Fruit fly (Drosophila melanogaster): ENCODE data around the gene dpr20.

The dpr20 gene

DNA sequence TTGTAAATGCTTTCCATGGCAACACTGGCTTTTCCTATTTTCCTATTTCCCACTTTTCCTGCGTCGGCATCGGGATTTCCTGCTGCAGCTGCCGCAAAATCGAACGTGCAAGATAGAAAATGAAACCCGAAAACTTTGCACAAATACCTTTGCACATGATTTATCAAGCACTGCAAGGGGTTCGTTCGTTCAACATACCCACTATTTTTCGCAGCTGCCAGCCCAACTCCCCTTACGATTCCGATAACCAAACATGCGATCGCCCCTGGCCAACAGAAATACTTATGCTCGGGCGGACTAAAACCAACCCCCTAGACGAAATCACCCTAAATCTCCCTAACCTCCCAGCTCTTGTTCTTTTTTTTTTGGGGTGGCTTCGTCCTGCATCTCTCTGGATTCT, 44.4 kb upstream of the dpr20 start:
- TF ChIP-seq Hr78 (GFP tag; optimal IDR thresholded peaks at IDR 0.05) (no peak), jim (GFP tag; optimal IDR thresholded peaks at IDR 0.05) (no peak), dmrt93B (GFP tag; optimal IDR thresholded peaks at IDR 0.05) (no peak), N (GFP tag; optimal IDR thresholded peaks at IDR 0.05) (no peak), Sp1 (GFP tag; optimal IDR thresholded peaks at IDR 0.05) (no peak)

- no peak for TF ChIP-seq Dfd (GFP tag; optimal IDR thresholded peaks at IDR 0.05)
Measured at dm6 chr3L:900466-901249, 43.6 kb upstream of the dpr20 start.

- TF ChIP-seq Mio (GFP tag; optimal IDR thresholded peaks at IDR 0.05), result no peak
- no peak for TF ChIP-seq h (GFP tag; optimal IDR thresholded peaks at IDR 0.05)
- no peak for TF ChIP-seq psq (GFP tag; optimal IDR thresholded peaks at IDR 0.05)
- no peak for TF ChIP-seq Dif (GFP tag; optimal IDR thresholded peaks at IDR 0.05; ENCODE audit: partially characterized antibody)
- no peak for TF ChIP-seq usp (GFP tag; optimal IDR thresholded peaks at IDR 0.05)
- no peak for TF ChIP-seq Jra (GFP tag; optimal IDR thresholded peaks at IDR 0.05)
- TF ChIP-seq sv (GFP tag; optimal IDR thresholded peaks at IDR 0.05), result no peak
- no peak for TF ChIP-seq CG32264 (GFP tag; optimal IDR thresholded peaks at IDR 0.05)
- no peak for TF ChIP-seq pan (optimal IDR thresholded peaks at IDR 0.05)
- TF ChIP-seq Hr83 (GFP tag; optimal IDR thresholded peaks at IDR 0.05; ENCODE audit: poor library complexity, severe bottlenecking), result no peak
Measured at dm6 chr3L:899304-899703, 42.3 kb upstream of the dpr20 start.

dm6 chr3L:897080-897479, 40.0 kb upstream of the dpr20 start, which contains the start of gene CG34057:
TSS of gene CG34057 (plus strand) at chr3L:897380.
- no peak for TF ChIP-seq h (GFP tag; optimal IDR thresholded peaks at IDR 0.05)
- TF ChIP-seq Hr83 (GFP tag; optimal IDR thresholded peaks at IDR 0.05; ENCODE audit: poor library complexity, severe bottlenecking), result no peak
- no peak for TF ChIP-seq tai (GFP tag; optimal IDR thresholded peaks at IDR 0.05)
- no peak for TF ChIP-seq Sp1 (GFP tag; optimal IDR thresholded peaks at IDR 0.05)
- no peak for TF ChIP-seq br (GFP tag; optimal IDR thresholded peaks at IDR 0.05)
- TF ChIP-seq CG9705 (GFP tag; optimal IDR thresholded peaks at IDR 0.05), result no peak
- no peak for TF ChIP-seq Hr78 (GFP tag; optimal IDR thresholded peaks at IDR 0.05)
- TF ChIP-seq Jra (GFP tag; optimal IDR thresholded peaks at IDR 0.05), result no peak
- no peak for TF ChIP-seq sage (GFP tag; optimal IDR thresholded peaks at IDR 0.05)
- TF ChIP-seq CrebA (GFP tag; optimal IDR thresholded peaks at IDR 0.05; ENCODE audit: borderline replicate concordance), result no peak

- TF ChIP-seq Dif (GFP tag; optimal IDR thresholded peaks at IDR 0.05; ENCODE audit: partially characterized antibody) (no peak), Myc (optimal IDR thresholded peaks at IDR 0.05) (no peak), fru (GFP tag; optimal IDR thresholded peaks at IDR 0.05) (peak; percentile 98), rgr (GFP tag; optimal IDR thresholded peaks at IDR 0.05) (peak; percentile 97), Hr83 (GFP tag; optimal IDR thresholded peaks at IDR 0.05; ENCODE audit: poor library complexity, severe bottlenecking) (peak; percentile 82), Dfd (GFP tag; optimal IDR thresholded peaks at IDR 0.05) (no peak), OdsH (GFP tag; optimal IDR thresholded peaks at IDR 0.05) (peak; percentile 97), usp (GFP tag; optimal IDR thresholded peaks at IDR 0.05) (no peak), CG9705 (GFP tag; optimal IDR thresholded peaks at IDR 0.05) (peak; percentile 96), Vsx2 (GFP tag; optimal IDR thresholded peaks at IDR 0.05; ENCODE audit: partially characterized antibody) (no peak), Abd-B (GFP tag; optimal IDR thresholded peaks at IDR 0.05) (no peak), Mio (GFP tag; optimal IDR thresholded peaks at IDR 0.05) (peak; percentile 40), dsf (GFP tag; optimal IDR thresholded peaks at IDR 0.05; ENCODE audit: borderline replicate concordance) (peak; percentile 90), Jra (GFP tag; optimal IDR thresholded peaks at IDR 0.05) (peak; percentile 95), Hr78 (GFP tag; optimal IDR thresholded peaks at IDR 0.05) (no peak), dl (GFP tag; optimal IDR thresholded peaks at IDR 0.05; ENCODE audit: insufficient read depth in 1 of 2, partially characterized antibody in 2 of 2) (no peak), br (GFP tag; optimal IDR thresholded peaks at IDR 0.05) (peak; percentile 95), foxo (GFP tag; optimal IDR thresholded peaks at IDR 0.05) (peak; percentile 89 to 97), dmrt93B (GFP tag; optimal IDR thresholded peaks at IDR 0.05) (peak; percentile 95), CG32264 (GFP tag; optimal IDR thresholded peaks at IDR 0.05) (peak; percentile 97), woc (GFP tag; optimal IDR thresholded peaks at IDR 0.05) (peak; percentile 95), tai (GFP tag; optimal IDR thresholded peaks at IDR 0.05) (peak; percentile 84), HLH106 (tag; optimal IDR thresholded peaks at IDR 0.05) (peak; percentile 97), Rel (GFP tag; optimal IDR thresholded peaks at IDR 0.05) (peak; percentile 97), Rel (tag; optimal IDR thresholded peaks at IDR 0.05) (peak; percentile 86), sage (GFP tag; optimal IDR thresholded peaks at IDR 0.05) (peak; percentile 97), pan (optimal IDR thresholded peaks at IDR 0.05) (no peak), Hnf4 (GFP tag; optimal IDR thresholded peaks at IDR 0.05) (peak; percentile 96), GATAd (GFP tag; optimal IDR thresholded peaks at IDR 0.05) (peak; percentile 40), psq (GFP tag; optimal IDR thresholded peaks at IDR 0.05) (peak; percentile 91), CrebA (GFP tag; optimal IDR thresholded peaks at IDR 0.05; ENCODE audit: borderline replicate concordance) (peak; percentile 94), jim (GFP tag; optimal IDR thresholded peaks at IDR 0.05) (no peak), Sp1 (GFP tag; optimal IDR thresholded peaks at IDR 0.05) (peak; percentile 94), ey (GFP tag; optimal IDR thresholded peaks at IDR 0.05) (peak; percentile 95)
Measured at dm6 chr3L:895314-895980, 38.4 kb upstream of the dpr20 start, which contains the start of gene CG34056. TSS of gene CG34056 (plus strand) at chr3L:895951.
